Worm (Caenorhabditis elegans): ENCODE results near the gene cln-3.3.
"Not testable (repeated sequence)": the region's sequence is repeated elsewhere in the genome, so short reads cannot be mapped to it uniquely, and the experiment has no call there.

The cln-3.3 gene

DNA sequence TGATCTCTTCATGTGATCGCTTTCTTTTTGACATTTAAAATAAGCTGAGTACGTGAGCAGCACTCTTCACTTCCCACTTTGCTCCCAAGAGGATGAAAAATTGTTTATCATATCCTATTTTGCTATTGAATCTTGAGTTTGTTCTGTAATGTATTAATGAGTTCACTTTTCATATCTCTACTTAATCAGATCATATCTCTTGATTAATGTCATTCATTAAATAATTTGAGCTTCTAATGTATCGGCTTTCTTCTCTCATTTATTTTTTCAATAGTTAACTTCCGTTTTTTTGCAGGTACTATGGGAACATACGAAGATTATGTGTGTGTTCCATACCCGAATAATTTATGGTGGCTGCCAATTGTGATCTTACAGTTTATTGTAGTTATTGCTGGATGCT, 1.8 kb upstream of the cln-3.3 start, which contains the start of gene ZC190.2:
Gene ZC190.2, plus strand, starts transcription at position 301 of the 400 bp plus-strand sequence.
- no peak for TF ChIP-seq W03F9.2 (tag; optimal IDR thresholded peaks at IDR 0.05)
- no peak for TF ChIP-seq dao-5 (tag; optimal IDR thresholded peaks at IDR 0.05)
- TF ChIP-seq him-1 (tag; optimal IDR thresholded peaks at IDR 0.05), result no peak

DNA sequence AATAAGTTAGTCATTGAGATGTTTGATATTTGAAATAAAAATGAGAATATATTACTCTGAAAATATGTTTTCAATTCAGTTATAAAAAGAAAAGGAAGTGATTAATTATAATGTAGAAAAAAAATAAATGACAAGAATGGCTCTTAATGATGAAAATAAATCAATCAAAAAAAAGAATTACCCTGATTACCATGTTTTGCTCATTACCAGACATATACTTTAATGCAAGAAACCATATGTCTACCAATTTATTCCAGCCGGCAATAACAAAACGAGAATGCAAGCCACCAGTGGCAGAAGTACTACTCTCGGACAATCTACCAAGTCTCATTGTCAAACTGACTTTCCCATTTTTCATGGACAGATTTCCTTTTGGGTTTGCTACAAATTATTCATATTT, 935 bp downstream of the cln-3.3 start:
- no peak for TF ChIP-seq W03F9.2 (tag; optimal IDR thresholded peaks at IDR 0.05)
- no peak for TF ChIP-seq dao-5 (tag; optimal IDR thresholded peaks at IDR 0.05)
- TF ChIP-seq him-1 (tag; optimal IDR thresholded peaks at IDR 0.05), result no peak

ce11 chrV:8686764-8687163, 3.9 kb downstream of the cln-3.3 start, which contains the start of gene ZC190.7:
Gene ZC190.7, minus strand, starts transcription at chrV:8686864.
- TF ChIP-seq dao-5 (tag; optimal IDR thresholded peaks at IDR 0.05), result no peak
- no peak for TF ChIP-seq W03F9.2 (tag; optimal IDR thresholded peaks at IDR 0.05)
- TF ChIP-seq him-1 (tag; optimal IDR thresholded peaks at IDR 0.05), result no peak

DNA sequence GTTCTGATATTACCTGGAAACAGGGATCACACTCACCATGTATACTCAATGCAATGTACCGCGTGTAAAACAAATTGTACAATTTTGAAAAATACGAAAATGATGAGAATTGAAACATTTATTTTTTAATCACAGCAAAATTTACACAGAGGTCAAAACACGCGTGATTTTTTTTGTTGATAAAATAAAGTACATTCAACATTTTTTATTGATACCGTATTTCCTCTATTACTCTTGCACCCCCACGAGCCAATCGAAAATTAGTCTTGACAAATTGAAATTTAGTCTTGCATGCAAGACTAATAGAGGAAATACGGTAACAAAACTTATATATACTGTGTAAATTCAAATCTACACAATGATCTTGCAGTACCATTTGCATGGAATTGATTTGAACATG, 4.9 kb downstream of the cln-3.3 start, which contains the start of gene ZC190.8:
Gene ZC190.8, minus strand, starts transcription at position 101 of the 400 bp plus-strand sequence.
- TF ChIP-seq W03F9.2 (tag; optimal IDR thresholded peaks at IDR 0.05), result no peak
- no peak for TF ChIP-seq him-1 (tag; optimal IDR thresholded peaks at IDR 0.05)
- TF ChIP-seq dao-5 (tag; optimal IDR thresholded peaks at IDR 0.05), result no peak

- TF ChIP-seq him-1, dao-5, W03F9.2 (tag; optimal IDR thresholded peaks at IDR 0.05): not testable (repeated sequence)
These were observed 13.4 kb downstream of the cln-3.3 start, which contains the start of gene ZC190.10 for ce11 chrV:8696218-8696617. Gene ZC190.10, minus strand, starts transcription at chrV:8696318.

DNA sequence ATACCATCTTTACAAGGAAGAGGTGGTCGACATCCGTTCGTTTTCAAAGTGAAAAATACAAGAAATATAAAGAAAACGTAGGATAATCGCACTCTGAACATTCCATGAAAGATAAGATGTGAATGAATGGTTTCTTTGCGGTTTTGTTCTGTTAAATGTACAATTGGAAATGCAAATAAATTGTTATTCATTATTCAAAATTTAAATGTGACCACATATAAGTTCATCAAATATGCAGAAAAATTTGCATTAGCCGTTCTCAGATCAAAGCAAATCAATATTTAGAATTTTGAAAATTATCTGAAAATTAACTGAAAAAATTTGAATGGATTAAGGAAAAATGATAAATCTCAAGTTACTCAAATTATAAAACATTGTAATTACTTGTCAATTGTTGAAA, 29.1 kb downstream of the cln-3.3 start, which contains the start of gene ZC178.2:
Gene ZC178.2, minus strand, starts transcription at position 101 of the 400 bp plus-strand sequence.
- TF ChIP-seq dao-5 (tag; optimal IDR thresholded peaks at IDR 0.05), result no peak
- no peak for TF ChIP-seq him-1 (tag; optimal IDR thresholded peaks at IDR 0.05)
- TF ChIP-seq W03F9.2 (tag; optimal IDR thresholded peaks at IDR 0.05), result no peak

- TF ChIP-seq him-1 (tag; optimal IDR thresholded peaks at IDR 0.05) (no peak), dao-5 (tag; optimal IDR thresholded peaks at IDR 0.05) (no peak), W03F9.2 (tag; optimal IDR thresholded peaks at IDR 0.05) (no peak)
These were observed 33.3 kb downstream of the cln-3.3 start, which contains the start of gene glr-5 for ce11 chrV:8716175-8716574. Gene glr-5, plus strand, starts transcription at chrV:8716495.

DNA sequence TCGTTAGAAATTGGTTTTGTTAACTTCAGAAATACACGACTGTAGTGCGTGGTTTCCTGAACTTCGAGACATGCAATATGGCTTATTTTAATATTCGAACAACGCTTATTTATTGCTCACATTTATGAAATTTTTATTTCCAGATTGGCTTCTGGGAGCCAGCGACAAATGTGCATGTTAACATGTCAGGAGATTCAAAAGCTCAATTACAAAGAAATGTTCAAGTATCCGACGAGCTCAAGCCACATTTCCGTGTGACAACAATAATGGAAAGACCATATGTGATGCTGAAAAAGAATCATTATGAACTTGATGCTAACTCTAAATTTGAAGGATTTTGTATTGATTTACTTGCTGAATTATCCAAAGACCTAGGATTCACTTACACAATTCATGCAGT, 35.5 kb downstream of the cln-3.3 start:
- TF ChIP-seq him-1 (tag; optimal IDR thresholded peaks at IDR 0.05) (no peak), dao-5 (tag; optimal IDR thresholded peaks at IDR 0.05) (no peak), W03F9.2 (tag; optimal IDR thresholded peaks at IDR 0.05) (no peak)

DNA sequence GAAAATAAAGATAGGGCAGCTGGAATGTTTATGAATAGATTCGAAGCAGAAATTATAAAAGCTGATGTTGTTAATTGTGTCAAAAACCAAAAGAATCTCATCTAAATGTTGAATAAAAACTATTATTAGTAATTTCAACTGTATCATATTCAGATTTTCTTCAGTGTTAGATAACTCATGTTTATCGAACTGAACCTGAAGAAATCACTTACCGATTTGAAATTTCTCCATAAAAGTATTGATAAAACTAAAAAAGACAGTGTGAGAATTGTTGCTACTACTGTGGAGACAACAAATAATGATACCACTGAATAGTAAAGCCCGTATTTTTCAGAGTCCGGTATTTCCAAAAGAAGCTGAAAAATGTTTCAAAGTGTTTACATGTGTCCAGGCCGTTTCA, 39.3 kb downstream of the cln-3.3 start, which contains the start of gene ZC196.8:
Gene ZC196.8, minus strand, starts transcription at position 101 of the 400 bp plus-strand sequence.
- not testable (repeated sequence) for TF ChIP-seq dao-5, him-1, W03F9.2 (tag; optimal IDR thresholded peaks at IDR 0.05)

DNA sequence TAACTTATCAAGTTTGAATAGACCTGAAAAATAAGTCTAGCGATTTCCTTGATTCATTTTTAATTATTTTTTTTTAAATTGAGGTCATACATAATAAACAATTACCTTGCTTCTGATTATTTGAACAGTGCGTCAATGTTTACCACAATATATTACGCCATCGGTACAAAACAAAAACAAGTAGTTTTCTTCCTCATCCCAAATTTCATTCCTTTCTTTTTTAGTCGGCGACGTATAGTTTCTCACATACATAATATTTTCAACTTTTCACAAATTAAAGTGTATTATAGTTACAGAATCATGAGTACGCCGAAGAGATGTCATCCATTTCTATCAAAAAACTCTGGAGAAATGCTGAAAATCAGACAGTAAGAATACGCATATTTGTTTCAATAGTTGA, 43.4 kb downstream of the cln-3.3 start, which contains the start of gene droe-8:
Gene droe-8, plus strand, starts transcription at position 301 of the 400 bp plus-strand sequence.
- not testable (repeated sequence) for TF ChIP-seq W03F9.2, dao-5, him-1 (tag; optimal IDR thresholded peaks at IDR 0.05)

DNA sequence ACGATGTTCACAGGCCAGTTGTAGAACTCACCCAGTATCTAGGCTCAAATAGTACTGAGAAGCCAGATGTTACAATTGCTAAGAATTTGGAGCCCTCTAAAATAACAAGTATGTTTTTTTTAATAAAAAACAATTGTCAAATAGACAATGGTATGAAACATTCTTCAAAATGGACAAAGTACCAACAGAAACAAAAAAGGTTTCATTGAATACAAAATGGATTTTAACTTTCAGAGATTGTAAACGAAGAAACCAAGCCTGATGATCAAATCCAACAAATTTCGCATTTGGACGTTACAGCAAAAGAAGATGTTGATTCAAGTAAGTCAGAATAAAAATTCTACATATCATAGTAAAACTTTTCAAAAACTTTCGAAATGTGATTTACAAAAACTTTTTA, 44.2 kb downstream of the cln-3.3 start, which contains the start of gene ZC196.9:
Gene ZC196.9, minus strand, starts transcription at position 101 of the 400 bp plus-strand sequence.
- TF ChIP-seq dao-5 (tag; optimal IDR thresholded peaks at IDR 0.05) (no peak), him-1 (tag; optimal IDR thresholded peaks at IDR 0.05) (no peak), W03F9.2 (tag; optimal IDR thresholded peaks at IDR 0.05) (no peak)

DNA sequence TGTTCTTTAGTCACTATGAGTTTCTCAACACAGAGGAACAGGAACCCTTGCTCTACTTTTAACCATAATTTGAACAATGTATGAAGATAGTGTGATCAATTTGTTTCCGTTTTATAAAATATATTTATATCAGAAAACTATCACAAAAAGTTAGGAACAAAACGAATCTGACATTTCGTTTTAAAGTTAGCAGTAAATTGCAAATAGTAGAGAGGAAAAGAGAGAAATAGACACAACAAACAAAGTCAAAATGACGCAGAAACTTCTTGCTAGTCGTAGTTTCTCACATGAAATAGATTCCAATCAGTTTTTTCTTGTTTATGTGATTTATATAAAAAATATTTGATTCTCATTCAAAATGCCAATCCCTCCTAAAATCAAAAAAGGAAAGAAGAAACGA, 46.2 kb downstream of the cln-3.3 start, which contains the start of gene ZC196.5:
Gene ZC196.5, plus strand, starts transcription at position 301 of the 400 bp plus-strand sequence.
- no peak for TF ChIP-seq W03F9.2 (tag; optimal IDR thresholded peaks at IDR 0.05)
- no peak for TF ChIP-seq him-1 (tag; optimal IDR thresholded peaks at IDR 0.05)
- TF ChIP-seq dao-5 (tag; optimal IDR thresholded peaks at IDR 0.05), result no peak

ce11 chrV:8730991-8731390, 48.1 kb downstream of the cln-3.3 start:
- no peak for TF ChIP-seq him-1 (tag; optimal IDR thresholded peaks at IDR 0.05)
- TF ChIP-seq dao-5 (tag; optimal IDR thresholded peaks at IDR 0.05), result no peak

- TF ChIP-seq dao-5 (tag; optimal IDR thresholded peaks at IDR 0.05) (no peak), him-1 (tag; optimal IDR thresholded peaks at IDR 0.05) (no peak), W03F9.2 (tag; optimal IDR thresholded peaks at IDR 0.05) (no peak)
These were observed 50.1 kb downstream of the cln-3.3 start, which contains the start of gene ZC196.4 for ce11 chrV:8732934-8733333. Gene ZC196.4, plus strand, starts transcription at chrV:8733106.

All from whole organism, L4/young adult.